Worm (Caenorhabditis elegans) whole organism, young adult: ENCODE data around the gene eff-1.

ENCODE experiments used
- B0336.3 ChIP-seq: fragments of 200-800 bp; sonication (Bioruptor generic); IDR thresholded peaks from 2 replicates; pipeline ENCODE4 v1.3.6; 2022; ENCODE audit warnings: missing genetic modification characterization, missing compliant biosample characterization
- akir-1 ChIP-seq: fragments of 200-800 bp; sonication (Bioruptor generic); optimal IDR thresholded peaks from 2 replicates; lab custom pipeline; 2018; ENCODE audit warnings: mild to moderate bottlenecking, missing genetic modification characterization, moderate library complexity, missing compliant biosample characterization
- aptf-3 ChIP-seq: fragments of 200-800 bp; sonication (Bioruptor generic); IDR thresholded peaks from 2 replicates; pipeline ENCODE4 v1.3.6; 2022; ENCODE audit warnings: missing genetic modification characterization, missing compliant biosample characterization
- attf-3 ChIP-seq: fragments of 200-800 bp; sonication (Bioruptor generic); conservative IDR thresholded peaks from 2 replicates; pipeline ENCODE4 v1.3.6; 2022; ENCODE audit warnings: missing genetic modification reagents, missing genetic modification characterization, missing compliant biosample characterization
- ets-4 ChIP-seq: fragments of 200-800 bp; sonication (Bioruptor generic); optimal IDR thresholded peaks from 2 replicates; lab custom pipeline; 2018; ENCODE audit warnings: mild to moderate bottlenecking, missing genetic modification characterization, missing compliant biosample characterization
- nfyb-1 ChIP-seq: fragments of 200-800 bp; sonication (Bioruptor generic); IDR thresholded peaks from 2 replicates; pipeline ENCODE4 v1.3.6; 2022; ENCODE audit warnings: missing genetic modification reagents, missing genetic modification characterization, missing compliant biosample characterization
- unc-62 ChIP-seq: fragments of 150-350 bp; optimal IDR thresholded peaks from 2 replicates; lab custom pipeline; 2014; ENCODE audit warnings: missing biosample characterization, missing genetic modification reagents, missing genetic modification characterization
- ztf-22 ChIP-seq: fragments of 200-800 bp; sonication (Bioruptor generic); optimal IDR thresholded peaks from 2 replicates; lab custom pipeline; 2018; ENCODE audit warnings: mild to moderate bottlenecking, missing genetic modification characterization, moderate library complexity, missing compliant biosample characterization

- no peak for TF ChIP-seq B0336.3
- no peak for TF ChIP-seq unc-62 (GFP tag; lab: Kevin White, UChicago)
- no peak for TF ChIP-seq ztf-22
- TF ChIP-seq aptf-3 = no peak
- TF ChIP-seq akir-1 (GFP tag; lab: Kevin White, UChicago) = no peak
- TF ChIP-seq attf-3 (GFP tag; lab: Robert Waterston, UW) = no peak
- no peak for TF ChIP-seq ets-4 (GFP tag; lab: Kevin White, UChicago)
- TF ChIP-seq nfyb-1 (GFP tag; lab: Robert Waterston, UW) = no peak
Measured at ce11 chrII:8314768-8315167, 31.7 kb upstream of the eff-1 start.
